Fruit fly (Drosophila melanogaster): ENCODE data around the gene GstD3.

dm6 chr3R:12402935-12403334 is 30.1 kb downstream of the GstD3 start:
- TF ChIP-seq caup (GFP tag; optimal IDR thresholded peaks at IDR 0.05; ENCODE audit: severe bottlenecking) (peak; percentile 97), bcd (GFP tag; optimal IDR thresholded peaks at IDR 0.05) (peak; percentile 97)
